Fruit fly (Drosophila melanogaster): ENCODE results near the gene chico.
A peak's percentile ranks its signal among the peaks of the same experiment; 100 is the strongest.

The chico gene

DNA sequence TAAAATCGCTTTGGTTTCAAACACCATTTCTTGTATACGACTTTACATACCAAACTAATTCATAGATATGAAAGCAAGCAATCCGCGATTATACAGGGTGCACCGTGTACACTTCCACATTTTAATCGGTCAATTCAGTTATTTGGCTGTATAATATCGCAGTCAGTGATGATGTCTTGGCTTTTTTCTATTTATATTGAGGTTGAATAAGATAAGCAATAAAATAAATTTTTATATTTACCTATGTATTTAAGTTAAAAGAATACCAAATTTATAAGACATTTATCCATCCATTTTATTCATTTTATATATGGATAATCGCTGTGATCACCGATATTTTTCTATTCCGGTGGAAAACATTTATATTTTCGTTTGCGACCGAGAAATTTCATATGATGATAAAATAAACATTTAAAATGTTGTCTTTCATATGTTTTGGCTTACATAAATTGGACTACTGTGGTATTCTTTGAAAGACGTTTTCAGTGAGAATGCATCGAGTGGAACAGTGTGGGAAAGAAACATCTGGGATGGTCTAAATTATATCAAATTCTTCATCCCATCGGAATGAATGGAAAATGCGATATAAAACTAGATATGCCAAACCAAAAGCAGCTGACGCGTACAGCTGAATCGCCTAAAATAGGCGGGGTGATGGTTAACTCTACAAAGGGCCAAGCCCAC is 20.0 kb downstream of the chico start, which contains the start of gene CG5708 (continued):
- TF ChIP-seq Neu2 (GFP tag; optimal IDR thresholded peaks at IDR 0.05; ENCODE audit: borderline replicate concordance): no peak
- TF ChIP-seq CG17829 (tag; optimal IDR thresholded peaks at IDR 0.05): peak; percentile 35
- peak; percentile 24 for TF ChIP-seq grau (tag; optimal IDR thresholded peaks at IDR 0.05)
- peak; percentile 89 for TF ChIP-seq row (GFP tag; IDR thresholded peaks at IDR 0.05)
- no peak for TF ChIP-seq btn (GFP tag; optimal IDR thresholded peaks at IDR 0.05)
- no peak for TF ChIP-seq ERR (GFP tag; optimal IDR thresholded peaks at IDR 0.05)
- TF ChIP-seq da (GFP tag; optimal IDR thresholded peaks at IDR 0.05): no peak
- no peak for TF ChIP-seq her (GFP tag; optimal IDR thresholded peaks at IDR 0.05)
- peak; percentile 66; the same call in 2 of the 3 replicates for TF ChIP-seq CG17361 (GFP tag; IDR thresholded peaks at IDR 0.05)
- TF ChIP-seq Med (GFP tag): peak; percentile 76
- TF ChIP-seq CG16813 (GFP tag; IDR thresholded peaks at IDR 0.05; ENCODE audit: partially characterized antibody): peak; percentile 58
- TF ChIP-seq CG17802 (tag; optimal IDR thresholded peaks at IDR 0.05): peak; percentile 82
- peak; percentile 38 for TF ChIP-seq CG2712 (tag; optimal IDR thresholded peaks at IDR 0.05)
- TF ChIP-seq tap (tag; optimal IDR thresholded peaks at IDR 0.05): no peak
- TF ChIP-seq CG11247 (GFP tag; IDR thresholded peaks at IDR 0.05): no peak
- TF ChIP-seq Tbp (GFP tag; optimal IDR thresholded peaks at IDR 0.05): no peak
- peak; percentile 2 for TF ChIP-seq zfh2 (GFP tag; optimal IDR thresholded peaks at IDR 0.05)
- peak; percentile 34 for TF ChIP-seq CG12391 (tag; optimal IDR thresholded peaks at IDR 0.05)
- TF ChIP-seq CG8478 (optimal IDR thresholded peaks at IDR 0.05): no peak
- TF ChIP-seq sqz (GFP tag; optimal IDR thresholded peaks at IDR 0.05): no peak
- peak; percentile 47 for TF ChIP-seq Nf-YC (tag; optimal IDR thresholded peaks at IDR 0.05)
- peak; percentile 86 for TF ChIP-seq CG1603 (tag; optimal IDR thresholded peaks at IDR 0.05)
- TF ChIP-seq Hr3 (GFP tag; optimal IDR thresholded peaks at IDR 0.05): no peak
- TF ChIP-seq gsb-n (tag; optimal IDR thresholded peaks at IDR 0.05): no peak
- TF ChIP-seq CG13424 (tag; optimal IDR thresholded peaks at IDR 0.05): peak; percentile 34
- TF ChIP-seq Dref (GFP tag; IDR thresholded peaks at IDR 0.05): peak; percentile 56
- no peak for TF ChIP-seq yki (optimal IDR thresholded peaks at IDR 0.05)
- no peak for TF ChIP-seq mam (GFP tag; optimal IDR thresholded peaks at IDR 0.05)
- TF ChIP-seq CG12071 (GFP tag; optimal IDR thresholded peaks at IDR 0.05): no peak
- no peak for TF ChIP-seq cg (GFP tag; optimal IDR thresholded peaks at IDR 0.05)
- no peak for TF ChIP-seq CG10431 (GFP tag; optimal IDR thresholded peaks at IDR 0.05)
- TF ChIP-seq CG11398 (GFP tag; optimal IDR thresholded peaks at IDR 0.05): no peak
- TF ChIP-seq CG10267 (tag; optimal IDR thresholded peaks at IDR 0.05): peak; percentile 25
- peak; percentile 62 for TF ChIP-seq CG8290 (GFP tag; optimal IDR thresholded peaks at IDR 0.05)
- TF ChIP-seq CG8290 (tag; optimal IDR thresholded peaks at IDR 0.05): peak; percentile 34 to 67
- no peak for TF ChIP-seq CG32532 (GFP tag; IDR thresholded peaks at IDR 0.05)
- TF ChIP-seq stc (GFP tag; IDR thresholded peaks at IDR 0.05): no peak
- no peak for TF ChIP-seq Mes4 (GFP tag; optimal IDR thresholded peaks at IDR 0.05)
- no peak for TF ChIP-seq eve (GFP tag; optimal IDR thresholded peaks at IDR 0.05)
- TF ChIP-seq zen (tag; optimal IDR thresholded peaks at IDR 0.05): no peak
- no peak for TF ChIP-seq hb (GFP tag; IDR thresholded peaks at IDR 0.05; ENCODE audit: partially characterized antibody)
- no peak for TF ChIP-seq pho (GFP tag; optimal IDR thresholded peaks at IDR 0.05)
- TF ChIP-seq HLH4C (GFP tag; IDR thresholded peaks at IDR 0.05; ENCODE audit: partially characterized antibody): no peak
- TF ChIP-seq NfI (GFP tag; optimal IDR thresholded peaks at IDR 0.05): peak; percentile 33
- TF ChIP-seq CG31441 (GFP tag; IDR thresholded peaks at IDR 0.05): peak; percentile 46; the same call in 1 of the 2 replicates
- TF ChIP-seq Xbp1 (GFP tag; optimal IDR thresholded peaks at IDR 0.05): peak; percentile 48
- no peak for TF ChIP-seq schlank (tag; optimal IDR thresholded peaks at IDR 0.05)
- no peak for TF ChIP-seq CG12104 (GFP tag; optimal IDR thresholded peaks at IDR 0.05)
- TF ChIP-seq CG7357 (GFP tag; IDR thresholded peaks at IDR 0.05): no peak
- no peak for TF ChIP-seq fd102C (GFP tag; optimal IDR thresholded peaks at IDR 0.05)
- no peak for TF ChIP-seq ap (GFP tag; IDR thresholded peaks at IDR 0.05)
- TF ChIP-seq sug (tag; optimal IDR thresholded peaks at IDR 0.05): peak; percentile 15
